Worm (Caenorhabditis elegans): ENCODE results near the gene Y44F5A.1.

Y44F5A.1 gene

DNA sequence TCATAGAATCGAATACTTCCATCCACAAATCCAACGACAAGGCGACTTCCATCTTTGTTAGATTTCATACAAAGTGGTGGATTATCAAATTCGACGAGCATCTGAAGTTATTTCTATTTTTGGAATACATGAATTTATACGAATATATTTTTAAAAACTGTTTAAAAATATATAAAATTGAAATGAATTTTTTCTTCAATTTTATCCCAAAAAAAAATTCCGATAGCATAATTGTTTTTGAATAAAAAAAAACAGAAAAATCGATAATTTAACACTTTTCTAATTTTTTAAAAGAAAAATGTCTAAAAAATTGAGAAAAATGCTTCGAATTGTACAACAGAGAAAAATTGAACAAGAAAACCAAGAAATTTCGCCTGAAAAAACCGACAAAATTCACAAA, at the start of gene Y44F5A.1:
Gene Y44F5A.1 (minus strand): TSS at position 101 of the 400 bp plus-strand sequence.
- TF ChIP-seq hnd-1 (tag; optimal IDR thresholded peaks at IDR 0.05) = no peak

DNA sequence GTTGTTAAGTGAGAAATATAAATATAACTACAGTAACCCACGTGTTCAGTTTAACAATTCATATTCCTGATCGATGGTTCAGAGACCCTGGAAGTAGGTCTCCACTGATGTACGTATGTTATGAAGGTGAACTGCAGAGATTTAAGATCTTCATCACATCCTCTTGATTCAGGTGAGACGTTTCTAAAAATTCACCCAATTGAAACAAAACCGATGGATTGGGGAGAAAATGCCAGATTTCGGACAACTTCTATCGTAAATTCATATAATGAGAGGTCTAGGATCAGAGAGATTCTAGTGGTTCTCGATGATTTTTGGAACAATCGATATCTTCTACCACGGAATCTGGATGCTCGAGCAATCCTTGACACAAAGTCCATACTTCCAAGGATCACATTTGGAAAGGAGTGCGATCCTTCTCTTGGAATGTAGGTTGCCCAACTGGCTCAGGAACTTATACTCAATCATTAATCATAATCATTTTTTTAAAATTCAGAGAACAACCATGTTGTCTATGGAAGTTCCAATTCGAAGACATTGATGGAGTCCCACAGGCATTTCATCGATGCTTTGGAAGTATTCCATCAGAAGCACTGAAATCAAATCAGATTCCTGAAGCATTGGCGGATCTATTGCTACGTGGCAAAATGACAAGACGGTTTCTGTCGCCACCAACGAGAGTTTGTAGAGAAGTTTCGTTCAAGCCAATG, 46.8 kb upstream of the Y44F5A.1 start, which contains the start of the genes nth-1 and R10E4.7:
Gene nth-1 (minus strand): TSS at position 101 of the 710 bp plus-strand sequence.
Gene R10E4.7 (plus strand): TSS at position 660 of the 710 bp plus-strand sequence.
- TF ChIP-seq hmg-4 (GFP tag; optimal IDR thresholded peaks at IDR 0.05) = no peak
- no peak for TF ChIP-seq hmbx-1 (tag; optimal IDR thresholded peaks at IDR 0.05)
- no peak for TF ChIP-seq hnd-1 (tag; optimal IDR thresholded peaks at IDR 0.05)
- no peak for TF ChIP-seq scrt-1 (GFP tag; IDR thresholded peaks at IDR 0.05)
- TF ChIP-seq ets-7 (tag; optimal IDR thresholded peaks at IDR 0.05) = no peak
- TF ChIP-seq ama-1 (optimal IDR thresholded peaks at IDR 0.05) = no peak
- TF ChIP-seq B0310.2 (tag; optimal IDR thresholded peaks at IDR 0.05) = no peak
- TF ChIP-seq sea-1 (GFP tag; conservative IDR thresholded peaks at IDR 0.05) = no peak
- TF ChIP-seq tra-4 (tag; optimal IDR thresholded peaks at IDR 0.05) = no peak
- no peak for TF ChIP-seq tbx-11 (GFP tag; IDR thresholded peaks at IDR 0.05)
- TF ChIP-seq F13C5.2 (tag; optimal IDR thresholded peaks at IDR 0.05) = no peak
- TF ChIP-seq ceh-13 (GFP tag; optimal IDR thresholded peaks at IDR 0.05) = no peak
- no peak for TF ChIP-seq flt-1 (GFP tag; IDR thresholded peaks at IDR 0.05)
- TF ChIP-seq ceh-36 (tag; optimal IDR thresholded peaks at IDR 0.05) = no peak
- no peak for TF ChIP-seq aly-1 (tag; optimal IDR thresholded peaks at IDR 0.05)
- TF ChIP-seq tbx-37 (GFP tag; conservative IDR thresholded peaks at IDR 0.05) = no peak
- TF ChIP-seq pes-1 (GFP tag; IDR thresholded peaks at IDR 0.05) = no peak

DNA sequence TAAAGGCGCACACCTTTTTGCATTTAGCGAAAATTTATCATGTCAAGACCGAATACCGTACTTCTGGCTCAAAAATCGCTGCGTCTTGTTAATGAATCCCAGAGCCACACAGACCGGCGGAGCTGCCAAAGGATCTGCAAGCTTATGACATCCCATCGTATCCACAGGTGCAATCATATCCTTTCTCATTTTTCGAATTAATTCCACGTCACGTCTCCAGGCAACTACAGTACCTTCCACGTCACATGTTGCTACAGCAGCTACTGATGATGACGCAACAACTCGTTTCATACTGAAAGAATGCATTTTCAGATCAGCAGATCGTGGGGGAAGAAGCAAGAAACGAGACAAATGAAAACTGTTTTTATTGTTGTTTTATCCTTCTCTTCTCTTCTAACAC, 45.6 kb upstream of the Y44F5A.1 start, which contains the start of gene R10E4.6:
Gene R10E4.6 (plus strand): TSS at position 301 of the 400 bp plus-strand sequence.
- TF ChIP-seq flt-1 (GFP tag; IDR thresholded peaks at IDR 0.05) = no peak

DNA sequence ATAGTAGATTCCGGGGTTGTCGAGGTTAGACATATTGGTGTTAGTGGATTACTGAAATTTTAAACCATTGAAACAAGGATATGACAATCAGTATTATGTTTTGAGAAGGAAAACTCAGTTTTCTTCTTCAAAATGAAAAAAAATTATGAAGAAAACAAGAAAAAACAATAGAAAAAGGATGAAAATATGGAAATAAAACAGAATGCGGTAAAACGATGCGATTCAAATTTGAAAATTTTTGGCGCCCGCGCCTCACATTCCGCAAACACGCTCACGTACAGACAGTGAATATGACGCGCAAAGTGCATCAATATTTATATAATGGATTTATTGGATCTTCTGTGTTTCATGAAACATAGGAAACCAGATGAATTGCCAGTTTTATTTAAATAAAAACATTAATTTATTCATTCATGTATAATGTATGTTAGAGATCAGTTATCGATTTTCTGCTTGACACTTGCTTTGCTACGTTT, 43.8 kb upstream of the Y44F5A.1 start, which contains the start of gene mcm-5:
Gene mcm-5 (minus strand): TSS at position 51 of the 476 bp plus-strand sequence.
- no peak for TF ChIP-seq B0310.2 (tag; optimal IDR thresholded peaks at IDR 0.05)

DNA sequence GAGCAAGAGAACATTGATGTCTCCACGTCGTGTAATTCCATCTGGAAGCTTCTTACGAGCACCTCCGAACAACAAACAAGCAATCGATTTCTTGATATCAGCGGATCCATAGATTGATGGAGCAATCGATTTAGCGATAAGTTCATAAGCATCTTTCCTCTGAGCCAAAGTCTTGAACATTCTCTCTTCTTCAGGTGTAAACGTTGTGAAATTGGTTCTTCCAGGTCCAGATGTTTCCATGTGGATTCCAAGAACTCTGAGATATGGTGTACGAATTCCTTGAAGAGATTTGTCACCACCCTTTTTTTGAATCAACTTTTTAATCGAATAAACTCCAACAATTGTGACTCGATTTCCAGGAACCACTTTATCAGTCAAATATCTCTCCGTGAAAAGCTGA, 42.5 kb upstream of the Y44F5A.1 start:
- no peak for TF ChIP-seq hmg-4 (GFP tag; optimal IDR thresholded peaks at IDR 0.05)
- no peak for TF ChIP-seq ama-1 (optimal IDR thresholded peaks at IDR 0.05)

DNA sequence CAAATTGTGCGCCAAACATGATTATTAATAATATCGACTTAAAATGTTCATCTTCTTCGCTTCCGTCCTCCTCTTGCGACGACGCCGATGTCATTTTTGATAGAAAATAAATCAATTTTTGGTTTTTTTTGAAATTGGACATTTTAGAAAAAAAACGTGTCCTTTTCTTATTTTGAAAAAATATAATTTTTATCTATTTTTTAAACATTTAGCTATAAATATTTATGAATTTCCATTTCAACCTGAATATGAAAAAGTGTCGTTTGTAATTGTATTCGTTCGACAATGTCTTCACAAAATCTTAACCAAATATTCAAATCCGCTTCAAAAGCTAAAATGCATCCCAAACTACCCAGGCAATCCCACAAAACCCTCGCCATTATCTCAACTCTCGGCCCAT, 39.9 kb upstream of the Y44F5A.1 start, which contains the start of gene R10E4.3:
Gene R10E4.3 (minus strand): TSS at position 101 of the 400 bp plus-strand sequence.
- TF ChIP-seq hnd-1 (tag; optimal IDR thresholded peaks at IDR 0.05) (no peak), hmbx-1 (tag; optimal IDR thresholded peaks at IDR 0.05) (no peak), ceh-13 (GFP tag; optimal IDR thresholded peaks at IDR 0.05) (no peak), ceh-36 (tag; optimal IDR thresholded peaks at IDR 0.05) (no peak), B0310.2 (tag; optimal IDR thresholded peaks at IDR 0.05) (no peak), tbx-11 (GFP tag; IDR thresholded peaks at IDR 0.05) (no peak), aly-1 (tag; optimal IDR thresholded peaks at IDR 0.05) (no peak), tra-4 (tag; optimal IDR thresholded peaks at IDR 0.05) (no peak), tbx-37 (GFP tag; conservative IDR thresholded peaks at IDR 0.05) (no peak), hmg-4 (GFP tag; optimal IDR thresholded peaks at IDR 0.05) (no peak), scrt-1 (GFP tag; IDR thresholded peaks at IDR 0.05) (no peak), ama-1 (optimal IDR thresholded peaks at IDR 0.05) (no peak)

DNA sequence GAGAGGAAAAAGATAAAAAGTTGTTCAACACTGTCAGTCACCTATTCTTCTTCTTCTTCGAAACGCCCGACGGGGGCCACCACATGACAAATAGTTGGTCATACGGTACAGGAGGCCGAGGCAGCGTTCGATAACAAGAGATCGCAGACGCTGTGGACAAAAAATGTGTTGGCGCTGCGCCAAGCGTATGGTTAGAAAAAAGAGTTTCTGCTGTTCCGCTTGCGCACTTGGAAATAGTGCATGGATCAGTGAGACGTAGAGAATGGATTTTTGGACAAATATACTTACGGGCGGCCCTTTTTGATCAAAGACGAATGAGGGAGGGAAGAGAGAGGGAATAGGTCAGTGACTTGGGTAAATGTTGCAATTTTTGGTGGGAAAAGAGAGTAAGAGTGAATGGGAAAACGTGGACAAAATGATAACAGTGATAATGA, 37.3 kb upstream of the Y44F5A.1 start:
- TF ChIP-seq aly-1 (tag; optimal IDR thresholded peaks at IDR 0.05) = no peak
- TF ChIP-seq pes-1 (GFP tag; IDR thresholded peaks at IDR 0.05) = no peak
- TF ChIP-seq tra-4 (tag; optimal IDR thresholded peaks at IDR 0.05) = no peak
- no peak for TF ChIP-seq tbx-37 (GFP tag; conservative IDR thresholded peaks at IDR 0.05)
- TF ChIP-seq tbx-11 (GFP tag; IDR thresholded peaks at IDR 0.05) = no peak
- TF ChIP-seq flt-1 (GFP tag; IDR thresholded peaks at IDR 0.05) = no peak
- TF ChIP-seq ama-1 (optimal IDR thresholded peaks at IDR 0.05) = no peak
- TF ChIP-seq scrt-1 (GFP tag; IDR thresholded peaks at IDR 0.05) = no peak
- TF ChIP-seq hnd-1 (tag; optimal IDR thresholded peaks at IDR 0.05) = no peak

DNA sequence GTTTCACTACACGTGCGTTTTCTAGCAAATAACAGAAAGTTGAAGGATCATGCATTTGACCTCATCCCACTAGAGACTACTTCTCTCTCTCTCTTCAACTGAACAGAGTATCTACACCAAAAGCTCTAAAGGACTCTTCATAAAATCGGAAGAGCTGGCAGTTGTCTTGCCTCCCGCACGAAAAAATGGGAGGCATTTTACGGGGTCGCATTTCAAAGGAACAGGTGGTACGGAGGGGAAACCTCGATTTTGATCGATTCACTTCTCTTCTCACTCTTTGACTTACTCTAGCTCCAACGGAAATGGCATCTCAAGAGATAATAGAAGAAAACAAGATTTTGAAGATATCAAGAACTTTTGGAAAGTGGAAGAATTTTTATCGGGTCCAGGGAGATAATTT, 35.7 kb upstream of the Y44F5A.1 start:
- TF ChIP-seq pes-1 (GFP tag; IDR thresholded peaks at IDR 0.05) (no peak), ama-1 (optimal IDR thresholded peaks at IDR 0.05) (no peak), tbx-11 (GFP tag; IDR thresholded peaks at IDR 0.05) (no peak)

DNA sequence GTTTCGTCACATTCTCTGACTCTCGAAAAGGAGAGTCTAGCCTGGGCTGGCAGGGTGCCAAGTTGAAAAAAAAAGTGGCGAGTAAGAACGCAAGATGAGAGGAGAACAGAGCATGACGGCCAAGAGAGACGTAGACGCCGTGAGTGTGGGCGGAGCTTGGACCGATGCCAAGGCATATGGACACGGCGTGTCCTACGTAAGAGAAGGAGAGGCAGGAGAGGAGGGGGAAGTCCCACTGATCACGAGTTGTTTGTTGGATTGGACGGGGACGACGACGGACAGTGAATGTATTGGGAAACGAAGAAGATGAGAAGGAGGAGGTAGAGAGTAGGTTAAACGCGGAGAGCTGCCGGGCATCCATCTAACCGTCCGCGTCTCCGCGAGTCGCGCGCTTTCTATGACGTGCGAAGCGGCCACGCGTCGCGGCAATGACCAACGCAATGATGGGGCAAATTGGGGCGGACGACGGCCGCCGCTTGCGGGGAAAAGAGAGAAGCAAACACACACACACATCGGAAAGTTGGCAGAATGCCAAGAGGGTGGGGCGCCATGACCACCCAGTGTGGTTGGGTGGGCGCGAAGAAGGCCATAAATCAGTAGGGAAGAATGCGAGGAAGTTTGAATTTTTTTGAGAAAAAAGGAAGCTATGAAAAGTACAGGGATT, 34.6 kb upstream of the Y44F5A.1 start:
- TF ChIP-seq scrt-1 (GFP tag; IDR thresholded peaks at IDR 0.05) = no peak
- peak; percentile 18 for TF ChIP-seq ceh-13 (GFP tag; optimal IDR thresholded peaks at IDR 0.05)
- no peak; the same call in none of the 2 replicates for TF ChIP-seq tbx-11 (GFP tag; IDR thresholded peaks at IDR 0.05)
- no peak for TF ChIP-seq tbx-37 (GFP tag; conservative IDR thresholded peaks at IDR 0.05)
- no peak for TF ChIP-seq B0310.2 (tag; optimal IDR thresholded peaks at IDR 0.05)
- TF ChIP-seq sea-1 (GFP tag; conservative IDR thresholded peaks at IDR 0.05) = peak; percentile 32; the same call in 1 of the 2 replicates
- no peak; the same call in 1 of the 2 replicates for TF ChIP-seq pes-1 (GFP tag; IDR thresholded peaks at IDR 0.05)
- TF ChIP-seq hnd-1 (tag; optimal IDR thresholded peaks at IDR 0.05) = no peak
- 0 out of 2 replicates have a peak, but pooled peaks have one; percentile 27 for TF ChIP-seq flt-1 (GFP tag; IDR thresholded peaks at IDR 0.05)
- peak; percentile 89 for TF ChIP-seq hmg-4 (GFP tag; optimal IDR thresholded peaks at IDR 0.05)
- TF ChIP-seq ceh-36 (tag; optimal IDR thresholded peaks at IDR 0.05) = no peak
- TF ChIP-seq aly-1 (tag; optimal IDR thresholded peaks at IDR 0.05) = peak; percentile 59
- no peak for TF ChIP-seq hmbx-1 (tag; optimal IDR thresholded peaks at IDR 0.05)
- peak; percentile 47 for TF ChIP-seq ets-7 (tag; optimal IDR thresholded peaks at IDR 0.05)
- TF ChIP-seq ama-1 (optimal IDR thresholded peaks at IDR 0.05) = no peak
- TF ChIP-seq F13C5.2 (tag; optimal IDR thresholded peaks at IDR 0.05) = peak; percentile 80
